Fruit fly (Drosophila melanogaster): ENCODE measurements around the gene CG14086.

Gene CG14086

dm6 chr3L:19326029-19326428 is 50.4 kb downstream of the CG14086 start:
- TF ChIP-seq Abd-B (GFP tag; optimal IDR thresholded peaks at IDR 0.05) (no peak), dsf (GFP tag; optimal IDR thresholded peaks at IDR 0.05; ENCODE audit: borderline replicate concordance) (no peak), Dfd (GFP tag; optimal IDR thresholded peaks at IDR 0.05) (no peak)

- TF ChIP-seq fru (GFP tag; optimal IDR thresholded peaks at IDR 0.05) (no peak), br (GFP tag; optimal IDR thresholded peaks at IDR 0.05) (no peak), pan (optimal IDR thresholded peaks at IDR 0.05) (no peak), Rel (GFP tag; optimal IDR thresholded peaks at IDR 0.05) (no peak), Rel (tag; optimal IDR thresholded peaks at IDR 0.05) (no peak), tai (GFP tag; optimal IDR thresholded peaks at IDR 0.05) (no peak), Hr83 (GFP tag; optimal IDR thresholded peaks at IDR 0.05; ENCODE audit: poor library complexity, severe bottlenecking) (no peak), OdsH (GFP tag; optimal IDR thresholded peaks at IDR 0.05) (no peak), dl (GFP tag; optimal IDR thresholded peaks at IDR 0.05; ENCODE audit: insufficient read depth in 1 of 2, partially characterized antibody in 2 of 2) (no peak), brk (GFP tag; optimal IDR thresholded peaks at IDR 0.05) (no peak), rgr (GFP tag; optimal IDR thresholded peaks at IDR 0.05) (no peak), CrebA (GFP tag; optimal IDR thresholded peaks at IDR 0.05; ENCODE audit: borderline replicate concordance) (no peak), Myc (optimal IDR thresholded peaks at IDR 0.05) (no peak), woc (GFP tag; optimal IDR thresholded peaks at IDR 0.05) (no peak), Dfd (GFP tag; optimal IDR thresholded peaks at IDR 0.05) (no peak), lola (GFP tag; optimal IDR thresholded peaks at IDR 0.05) (no peak), Sp1 (GFP tag; optimal IDR thresholded peaks at IDR 0.05) (no peak)
Measured at dm6 chr3L:19327223-19327622, 51.6 kb downstream of the CG14086 start.

- TF ChIP-seq Hr78 (GFP tag; optimal IDR thresholded peaks at IDR 0.05) (no peak), Dfd (GFP tag; optimal IDR thresholded peaks at IDR 0.05) (peak; percentile 43)
Measured at dm6 chr3L:19328076-19328475, 52.5 kb downstream of the CG14086 start.

- no peak for TF ChIP-seq foxo (GFP tag; optimal IDR thresholded peaks at IDR 0.05)
- no peak for TF ChIP-seq Myc (optimal IDR thresholded peaks at IDR 0.05)
- no peak for TF ChIP-seq jim (GFP tag; optimal IDR thresholded peaks at IDR 0.05)
- TF ChIP-seq HLH106 (tag; optimal IDR thresholded peaks at IDR 0.05): no peak
- no peak for TF ChIP-seq Dif (GFP tag; optimal IDR thresholded peaks at IDR 0.05; ENCODE audit: partially characterized antibody)
- no peak for TF ChIP-seq N (GFP tag; optimal IDR thresholded peaks at IDR 0.05)
Measured at dm6 chr3L:19329499-19329898, 53.9 kb downstream of the CG14086 start.

Measured in whole organism, wandering third instar larva.